Fruit fly (Drosophila melanogaster): ENCODE data around the gene CG34012.
A peak's percentile ranks its signal among the peaks of the same experiment; 100 is the strongest.

CG34012 gene

dm6 chr3L:11120419-11120958 is 11.2 kb upstream of the CG34012 start, which contains the start of the genes FoxK and mRpL2 (continued):
- TF ChIP-seq CG15514 (GFP tag; optimal IDR thresholded peaks at IDR 0.05) (peak; percentile 69), CG4424 (GFP tag; optimal IDR thresholded peaks at IDR 0.05) (no peak), CG13894 (tag; optimal IDR thresholded peaks at IDR 0.05) (no peak), ttk (GFP tag; IDR thresholded peaks at IDR 0.05) (no peak), hkb (optimal IDR thresholded peaks at IDR 0.05) (no peak), hkb (GFP tag; IDR thresholded peaks at IDR 0.05) (no peak), CG8281 (tag; optimal IDR thresholded peaks at IDR 0.05) (no peak), abd-A (tag; optimal IDR thresholded peaks at IDR 0.05) (no peak), CG12942 (GFP tag; optimal IDR thresholded peaks at IDR 0.05) (no peak), fru (optimal IDR thresholded peaks at IDR 0.05) (no peak), da (GFP tag; optimal IDR thresholded peaks at IDR 0.05) (no peak), odd (GFP tag; optimal IDR thresholded peaks at IDR 0.05) (no peak), CG1603 (tag; optimal IDR thresholded peaks at IDR 0.05) (peak; percentile 71), ham (GFP tag; IDR thresholded peaks at IDR 0.05) (no peak), sqz (GFP tag; optimal IDR thresholded peaks at IDR 0.05) (peak; percentile 83), pan (optimal IDR thresholded peaks at IDR 0.05) (no peak), pan (GFP tag; optimal IDR thresholded peaks at IDR 0.05 in 1 of 2, IDR thresholded peaks at IDR 0.05 in 1 of 2) (no peak), mirr (GFP tag; optimal IDR thresholded peaks at IDR 0.05) (no peak), CG6765 (GFP tag; optimal IDR thresholded peaks at IDR 0.05) (no peak), CG12744 (GFP tag; optimal IDR thresholded peaks at IDR 0.05) (no peak), bsh (GFP tag; optimal IDR thresholded peaks at IDR 0.05) (peak in 1 of 2 experiments; percentile 94), Dp (GFP tag; optimal IDR thresholded peaks at IDR 0.05) (peak; percentile 51), CG30431 (GFP tag; optimal IDR thresholded peaks at IDR 0.05) (no peak), CG14667 (GFP tag; IDR thresholded peaks at IDR 0.05) (no peak), CG12071 (GFP tag; optimal IDR thresholded peaks at IDR 0.05) (no peak), Mrtf (GFP tag; IDR thresholded peaks at IDR 0.05) (no peak), CG33557 (GFP tag; optimal IDR thresholded peaks at IDR 0.05) (no peak), ab (GFP tag; optimal IDR thresholded peaks at IDR 0.05) (no peak), CG8924 (tag; optimal IDR thresholded peaks at IDR 0.05) (peak; percentile 21), CG34422 (GFP tag; IDR thresholded peaks at IDR 0.05) (peak; percentile 74; the same call in 2 of the 3 replicates), D (optimal IDR thresholded peaks at IDR 0.05) (no peak), D (GFP tag; optimal IDR thresholded peaks at IDR 0.05) (no peak), yki (optimal IDR thresholded peaks at IDR 0.05) (no peak), CG17829 (tag; optimal IDR thresholded peaks at IDR 0.05) (peak; percentile 25), CG2712 (tag; optimal IDR thresholded peaks at IDR 0.05) (peak; percentile 34), CG17802 (tag; optimal IDR thresholded peaks at IDR 0.05) (no peak), insv (GFP tag; optimal IDR thresholded peaks at IDR 0.05) (peak in 1 of 2 experiments; percentile 38), H2.0 (GFP tag; IDR thresholded peaks at IDR 0.05) (no peak), jumu (GFP tag; optimal IDR thresholded peaks at IDR 0.05) (no peak), CG10462 (GFP tag; optimal IDR thresholded peaks at IDR 0.05) (no peak), dati (GFP tag; IDR thresholded peaks at IDR 0.05) (no peak), CG17612 (GFP tag; IDR thresholded peaks at IDR 0.05) (no peak), Dbx (GFP tag; IDR thresholded peaks at IDR 0.05) (no peak), run (tag; optimal IDR thresholded peaks at IDR 0.05) (peak; percentile 19), Fer2 (tag; optimal IDR thresholded peaks at IDR 0.05) (no peak), CG30020 (tag; optimal IDR thresholded peaks at IDR 0.05) (peak; percentile 29), tio (GFP tag; optimal IDR thresholded peaks at IDR 0.05) (no peak), usp (GFP tag; optimal IDR thresholded peaks at IDR 0.05) (no peak), cato (GFP tag; optimal IDR thresholded peaks at IDR 0.05; ENCODE audit: borderline replicate concordance) (no peak), CG1602 (GFP tag; optimal IDR thresholded peaks at IDR 0.05) (no peak), ken (GFP tag; IDR thresholded peaks at IDR 0.05) (no peak), Sox100B (GFP tag; optimal IDR thresholded peaks at IDR 0.05) (no peak), CG4854 (GFP tag; optimal IDR thresholded peaks at IDR 0.05) (no peak)
